Fruit fly (Drosophila melanogaster): ENCODE results near the gene CG18666.

The CG18666 gene

DNA sequence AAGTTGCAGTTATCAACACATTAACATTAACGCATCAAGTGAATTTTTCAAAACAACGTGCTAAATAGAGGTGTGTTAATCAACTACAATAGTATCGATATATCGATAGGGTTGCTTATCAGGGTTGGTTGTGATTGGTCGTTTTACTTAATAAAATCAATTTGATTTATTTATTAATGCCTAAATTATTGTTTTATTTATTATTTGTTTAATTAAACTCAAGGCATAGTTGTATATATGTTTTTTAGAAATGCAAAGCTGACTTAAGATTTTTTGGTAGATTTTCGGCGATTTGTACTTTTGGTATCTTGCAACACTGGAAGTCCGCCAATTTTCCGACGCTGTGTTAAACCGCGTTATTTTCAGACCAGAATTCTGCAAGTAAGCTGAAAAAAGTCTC, 23.6 kb upstream of the CG18666 start, which contains the start of the genes Art8 and dUTPase (continued):
- no peak for TF ChIP-seq her (GFP tag; optimal IDR thresholded peaks at IDR 0.05)
- TF ChIP-seq HmgD (GFP tag; optimal IDR thresholded peaks at IDR 0.05), result no peak
- TF ChIP-seq vvl (GFP tag; IDR thresholded peaks at IDR 0.05), result peak; percentile 76
- TF ChIP-seq peb (GFP tag; IDR thresholded peaks at IDR 0.05), result no peak
- no peak for TF ChIP-seq eyg (GFP tag; optimal IDR thresholded peaks at IDR 0.05)
- TF ChIP-seq sens (GFP tag), result peak; percentile 90
- TF ChIP-seq CG8765 (GFP tag; IDR thresholded peaks at IDR 0.05), result peak; percentile 24
- TF ChIP-seq yki (optimal IDR thresholded peaks at IDR 0.05), result no peak
- TF ChIP-seq NC2α (GFP tag; optimal IDR thresholded peaks at IDR 0.05), result peak; percentile 8
- peak; percentile 66 for TF ChIP-seq CG17359 (tag; optimal IDR thresholded peaks at IDR 0.05)
- TF ChIP-seq sr (GFP tag; IDR thresholded peaks at IDR 0.05), result no peak
- no peak for TF ChIP-seq Hey (tag; optimal IDR thresholded peaks at IDR 0.05)
- TF ChIP-seq otp (GFP tag; IDR thresholded peaks at IDR 0.05), result peak; percentile 35; the same call in 1 of the 3 replicates
- peak; percentile 86 for TF ChIP-seq MBD-R2 (GFP tag; IDR thresholded peaks at IDR 0.05)
- peak; percentile 67; the same call in 2 of the 3 replicates for TF ChIP-seq CG34422 (GFP tag; IDR thresholded peaks at IDR 0.05)
- TF ChIP-seq CG13775 (GFP tag; optimal IDR thresholded peaks at IDR 0.05), result peak; percentile 79
- peak; percentile 61 for TF ChIP-seq CG15269 (tag; optimal IDR thresholded peaks at IDR 0.05)
- peak; percentile 66 for TF ChIP-seq CG7839 (tag; optimal IDR thresholded peaks at IDR 0.05)
- peak; percentile 89 for TF ChIP-seq E2f2 (GFP tag; IDR thresholded peaks at IDR 0.05)
- peak; percentile 29 for TF ChIP-seq CG3407 (GFP tag; optimal IDR thresholded peaks at IDR 0.05)
- peak; percentile 80 for TF ChIP-seq CG17361 (GFP tag; IDR thresholded peaks at IDR 0.05)
- no peak for TF ChIP-seq MTF-1 (GFP tag; optimal IDR thresholded peaks at IDR 0.05; ENCODE audit: borderline replicate concordance)
- peak; percentile 25 for TF ChIP-seq Sin3A (optimal IDR thresholded peaks at IDR 0.05)
- no peak for TF ChIP-seq CG12071 (GFP tag; optimal IDR thresholded peaks at IDR 0.05)
- TF ChIP-seq cad (GFP tag; optimal IDR thresholded peaks at IDR 0.05), result no peak
- no peak for TF ChIP-seq Atf3 (GFP tag; optimal IDR thresholded peaks at IDR 0.05)
- TF ChIP-seq disco-r (GFP tag; optimal IDR thresholded peaks at IDR 0.05), result no peak
- 0 out of 3 replicates have a peak, but pooled peaks have one; percentile 23 for TF ChIP-seq CG11456 (GFP tag; IDR thresholded peaks at IDR 0.05)
- peak; percentile 3 for TF ChIP-seq pum (GFP tag; optimal IDR thresholded peaks at IDR 0.05)
- peak; percentile 61 for TF ChIP-seq lmd (GFP tag; IDR thresholded peaks at IDR 0.05)
- TF ChIP-seq slp2 (GFP tag; optimal IDR thresholded peaks at IDR 0.05), result peak; percentile 29
- no peak for TF ChIP-seq tap (tag; optimal IDR thresholded peaks at IDR 0.05)
- TF ChIP-seq Nf-YB (GFP tag; optimal IDR thresholded peaks at IDR 0.05), result peak; percentile 75
- peak; percentile 9 for TF ChIP-seq CG1529 (GFP tag; optimal IDR thresholded peaks at IDR 0.05)
- no peak for TF ChIP-seq CG43689 (GFP tag; IDR thresholded peaks at IDR 0.05)
- TF ChIP-seq CG33557 (GFP tag; optimal IDR thresholded peaks at IDR 0.05), result peak; percentile 15
- TF ChIP-seq CG1647 (GFP tag; optimal IDR thresholded peaks at IDR 0.05), result no peak
- TF ChIP-seq Meics (GFP tag; optimal IDR thresholded peaks at IDR 0.05), result peak; percentile 63
- no peak for TF ChIP-seq Hmx (GFP tag; optimal IDR thresholded peaks at IDR 0.05)
- peak; percentile 58 for TF ChIP-seq gcm (GFP tag; optimal IDR thresholded peaks at IDR 0.05)
- peak; percentile 66 for TF ChIP-seq CG15601 (tag; optimal IDR thresholded peaks at IDR 0.05)
- TF ChIP-seq chif (GFP tag; optimal IDR thresholded peaks at IDR 0.05), result peak in 1 of 2 experiments; percentile 27
- peak; percentile 84 for TF ChIP-seq CG4424 (GFP tag; optimal IDR thresholded peaks at IDR 0.05)
- TF ChIP-seq CG34224 (GFP tag; IDR thresholded peaks at IDR 0.05; ENCODE audit: partially characterized antibody), result peak; percentile 89
- peak in 1 of 2 experiments; percentile 34 for TF ChIP-seq Eip74EF (GFP tag; optimal IDR thresholded peaks at IDR 0.05)
- TF ChIP-seq cg (GFP tag; optimal IDR thresholded peaks at IDR 0.05), result no peak
- peak; percentile 30 for TF ChIP-seq Bdp1 (GFP tag; optimal IDR thresholded peaks at IDR 0.05)
- TF ChIP-seq CG13287 (GFP tag; IDR thresholded peaks at IDR 0.05; ENCODE audit: partially characterized antibody), result peak; percentile 97
- no peak for TF ChIP-seq CG14965 (GFP tag; optimal IDR thresholded peaks at IDR 0.05; ENCODE audit: borderline replicate concordance)
- no peak for TF ChIP-seq so (GFP tag; IDR thresholded peaks at IDR 0.05)
- TF ChIP-seq CG15514 (GFP tag; optimal IDR thresholded peaks at IDR 0.05), result peak; percentile 78
- no peak for TF ChIP-seq CG8944 (GFP tag; optimal IDR thresholded peaks at IDR 0.05)

Data from whole organism, embryonic.